Worm (Caenorhabditis elegans) whole organism, L4/young adult: ENCODE results near the gene ntl-11.

ENCODE experiments used
- W03F9.2 ChIP-seq: fragments of 150-350 bp; optimal IDR thresholded peaks from 2 replicates; lab custom pipeline; 2014; ENCODE audit warnings: missing biosample characterization, missing genetic modification characterization
- dao-5 ChIP-seq: sonication (generic microtip); optimal IDR thresholded peaks from 2 replicates; lab custom pipeline; 2016; ENCODE audit warnings: missing genotype, missing genetic modification characterization, moderate library complexity, missing compliant biosample characterization
- him-1 ChIP-seq: sonication (generic microtip); optimal IDR thresholded peaks from 2 replicates; lab custom pipeline; 2016; ENCODE audit warnings: missing genotype, missing genetic modification reagents, missing genetic modification characterization, missing compliant biosample characterization

ntl-11 gene

ce11 chrIV:15471430-15471829, at the start of gene ntl-11:
Gene ntl-11 (minus strand): TSS chrIV:15471495.
- TF ChIP-seq him-1 (tag; lab: Kevin White, UChicago) (peak; percentile 62), dao-5 (tag; lab: Kevin White, UChicago) (no peak), W03F9.2 (tag; lab: Kevin White, UChicago) (peak; percentile 97)

DNA sequence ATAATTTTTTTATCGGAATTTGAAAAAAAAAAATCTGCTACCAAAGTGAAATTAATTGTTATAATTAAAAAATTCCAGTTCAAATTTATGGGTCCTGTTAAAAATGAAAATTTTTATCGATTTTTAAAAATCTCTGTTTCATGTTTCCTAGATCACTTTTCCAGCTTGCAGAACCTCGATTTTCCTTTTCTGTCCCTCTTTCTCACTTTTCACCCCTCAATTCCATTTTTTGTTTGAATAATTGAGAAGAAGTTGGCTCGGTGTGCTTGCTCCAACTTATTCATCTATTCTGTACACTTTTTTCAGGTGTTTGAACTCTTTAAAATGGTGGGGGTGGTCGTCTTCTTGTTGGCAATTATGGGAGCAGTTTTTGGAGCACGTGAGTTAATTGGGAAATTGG, 26.0 kb upstream of the ntl-11 start, which contains the start of gene acr-24:
TSS of gene acr-24 (plus strand) at position 301 of the 400 bp plus-strand sequence.
- TF ChIP-seq dao-5 (tag; lab: Kevin White, UChicago): no peak
- TF ChIP-seq him-1 (tag; lab: Kevin White, UChicago): no peak
- TF ChIP-seq W03F9.2 (tag; lab: Kevin White, UChicago): no peak

DNA sequence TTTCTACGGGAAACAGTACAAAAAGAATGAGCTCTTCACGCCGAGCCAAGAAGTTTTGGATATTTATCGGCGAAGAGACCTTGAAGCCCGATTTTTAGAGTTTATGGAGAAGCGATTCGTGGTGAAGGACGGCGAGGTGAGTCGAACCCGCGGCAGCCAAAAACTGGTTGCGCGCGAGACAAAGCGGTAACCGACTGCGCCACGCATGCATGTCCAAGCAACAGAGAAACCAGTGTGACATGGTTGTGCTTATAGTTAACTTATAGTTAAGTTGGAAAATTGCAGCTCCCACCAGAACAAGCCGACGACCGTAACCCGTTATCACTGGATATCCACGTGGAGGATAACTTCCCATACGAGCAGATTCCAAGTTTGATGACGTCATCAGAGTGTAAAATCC, 5.1 kb upstream of the ntl-11 start:
- TF ChIP-seq dao-5 (tag; lab: Kevin White, UChicago): no peak
- no peak for TF ChIP-seq him-1 (tag; lab: Kevin White, UChicago)
- TF ChIP-seq W03F9.2 (tag; lab: Kevin White, UChicago): no peak

ce11 chrIV:15475829-15476228, 4.5 kb upstream of the ntl-11 start:
- TF ChIP-seq him-1 (tag; lab: Kevin White, UChicago): no peak
- no peak for TF ChIP-seq dao-5 (tag; lab: Kevin White, UChicago)
- TF ChIP-seq W03F9.2 (tag; lab: Kevin White, UChicago): no peak

DNA sequence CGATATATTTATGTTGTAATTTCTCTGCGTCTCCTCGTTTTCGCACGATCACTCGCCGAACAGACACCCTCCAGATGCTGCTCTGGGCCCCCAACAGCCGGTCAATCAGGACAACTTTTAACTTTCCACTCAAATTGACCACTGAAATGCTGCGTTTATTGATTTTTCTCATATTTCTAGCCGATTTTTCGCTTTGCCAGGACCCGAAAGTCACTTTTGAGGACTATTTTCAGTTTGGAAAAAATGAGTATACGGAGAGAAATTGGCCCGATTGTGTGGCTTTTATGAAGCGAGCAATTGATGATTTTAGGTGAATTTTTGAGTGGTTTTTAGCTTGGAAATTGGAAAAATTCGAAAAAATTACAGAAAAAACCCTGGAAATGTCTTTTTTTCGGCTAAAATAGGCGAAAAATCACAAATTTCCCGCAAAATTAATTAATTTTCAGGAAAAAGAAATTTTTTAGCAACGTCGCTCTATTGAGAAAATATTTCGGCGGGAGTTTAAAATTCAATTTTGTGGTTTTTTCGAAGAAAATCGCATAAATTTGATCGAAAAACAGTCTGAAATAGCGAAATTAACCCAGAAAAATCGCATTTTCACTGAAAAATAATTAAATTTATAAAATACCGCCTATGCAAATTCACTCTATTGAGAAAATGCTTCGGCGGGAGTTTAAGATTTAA, 2.4 kb upstream of the ntl-11 start, which contains the start of gene Y73F8A.26:
TSS of gene Y73F8A.26 (plus strand) at position 73 of the 684 bp plus-strand sequence.
- TF ChIP-seq W03F9.2 (tag; lab: Kevin White, UChicago) (no peak), him-1 (tag; lab: Kevin White, UChicago) (no peak), dao-5 (tag; lab: Kevin White, UChicago) (no peak)

DNA sequence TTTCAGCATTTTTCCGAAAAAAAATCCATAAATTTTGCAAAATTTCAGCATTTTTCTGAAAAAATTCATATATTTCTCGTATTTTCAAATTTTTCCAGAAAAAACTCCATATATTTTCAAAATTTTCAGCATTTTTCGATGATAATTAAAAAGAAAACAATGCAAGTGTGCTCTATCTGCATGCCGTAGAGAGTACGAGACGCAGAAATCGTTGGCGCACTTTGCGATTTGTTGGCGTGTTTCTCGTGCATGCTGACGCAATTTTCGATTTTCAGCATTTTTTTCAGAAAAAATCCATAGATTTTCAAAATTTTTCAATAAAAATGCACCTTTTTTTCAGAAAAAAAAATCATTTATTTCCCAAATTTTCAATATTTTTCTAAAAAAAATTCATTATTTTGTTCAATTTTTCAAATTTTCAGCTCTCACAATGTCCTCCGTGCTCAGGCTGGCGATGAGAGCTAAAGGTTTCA, 1.1 kb upstream of the ntl-11 start, which contains the start of gene Y73F8A.27:
TSS of gene Y73F8A.27 (plus strand) at position 423 of the 473 bp plus-strand sequence.
- no peak for TF ChIP-seq dao-5 (tag; lab: Kevin White, UChicago)
- peak; percentile 49 for TF ChIP-seq him-1 (tag; lab: Kevin White, UChicago)
- peak; percentile 94 for TF ChIP-seq W03F9.2 (tag; lab: Kevin White, UChicago)

ce11 chrIV:15453137-15453788, 18.0 kb downstream of the ntl-11 start, which contains the start of gene gtf-2H4:
Gene gtf-2H4 (minus strand): TSS chrIV:15453187.
- no peak for TF ChIP-seq W03F9.2 (tag; lab: Kevin White, UChicago)
- no peak for TF ChIP-seq him-1 (tag; lab: Kevin White, UChicago)
- no peak for TF ChIP-seq dao-5 (tag; lab: Kevin White, UChicago)

ce11 chrIV:15444481-15444880, 26.8 kb downstream of the ntl-11 start, which contains the start of gene Y73F8A.23:
Gene Y73F8A.23 (minus strand): TSS chrIV:15444581.
- TF ChIP-seq him-1 (tag; lab: Kevin White, UChicago): no peak

DNA sequence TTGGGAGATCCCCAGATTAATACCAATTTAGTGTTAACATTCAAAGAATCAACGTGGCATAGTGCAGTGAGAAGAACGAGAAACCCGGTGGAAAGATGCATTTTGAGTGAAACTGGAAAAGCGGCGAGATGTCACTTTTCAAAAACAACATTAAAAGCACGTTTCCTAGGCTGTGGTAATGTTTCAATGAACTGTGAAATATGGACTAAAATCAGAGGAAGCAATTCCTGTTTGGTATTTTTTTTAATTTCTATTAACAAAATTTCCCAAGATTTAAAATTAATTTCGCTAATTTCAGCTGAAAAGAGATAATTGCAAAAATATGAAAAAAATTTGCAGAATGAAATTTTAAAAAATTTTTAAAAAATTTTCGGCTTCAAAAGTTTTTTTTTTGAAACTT, 30.0 kb downstream of the ntl-11 start, which contains the start of gene Y73F8A.22:
TSS of gene Y73F8A.22 (minus strand) at position 101 of the 400 bp plus-strand sequence.
- TF ChIP-seq dao-5 (tag; lab: Kevin White, UChicago) (no peak), him-1 (tag; lab: Kevin White, UChicago) (no peak), W03F9.2 (tag; lab: Kevin White, UChicago) (no peak)

- TF ChIP-seq W03F9.2 (tag; lab: Kevin White, UChicago) (no peak), him-1 (tag; lab: Kevin White, UChicago) (no peak), dao-5 (tag; lab: Kevin White, UChicago) (no peak)
Observed at ce11 chrIV:15433805-15434204, 37.5 kb downstream of the ntl-11 start.
